Worm (Caenorhabditis elegans): ENCODE measurements around the gene col-128.

Gene col-128

ce11 chrIV:11551813-11552212 lies at the start of gene col-128:
Gene col-128, minus strand, starts transcription at chrIV:11551960.
- TF ChIP-seq ceh-13 (GFP tag; optimal IDR thresholded peaks at IDR 0.05) = no peak
- no peak for TF ChIP-seq F13C5.2 (tag; optimal IDR thresholded peaks at IDR 0.05)
- no peak for TF ChIP-seq ets-7 (tag; optimal IDR thresholded peaks at IDR 0.05)

ce11 chrIV:11599717-11600116 lies 48.0 kb upstream of the col-128 start:
- TF ChIP-seq sea-1 (GFP tag; conservative IDR thresholded peaks at IDR 0.05) (no peak), B0310.2 (tag; optimal IDR thresholded peaks at IDR 0.05) (no peak)

ce11 chrIV:11597079-11597478 lies 45.3 kb upstream of the col-128 start:
- TF ChIP-seq ceh-36 (tag; optimal IDR thresholded peaks at IDR 0.05) (no peak), ceh-13 (GFP tag; optimal IDR thresholded peaks at IDR 0.05) (no peak), ets-7 (tag; optimal IDR thresholded peaks at IDR 0.05) (no peak), scrt-1 (GFP tag; IDR thresholded peaks at IDR 0.05) (no peak), hnd-1 (tag; optimal IDR thresholded peaks at IDR 0.05) (no peak), ama-1 (optimal IDR thresholded peaks at IDR 0.05) (no peak), aly-1 (tag; optimal IDR thresholded peaks at IDR 0.05) (no peak), hmbx-1 (tag; optimal IDR thresholded peaks at IDR 0.05) (no peak), B0310.2 (tag; optimal IDR thresholded peaks at IDR 0.05) (no peak), flt-1 (GFP tag; IDR thresholded peaks at IDR 0.05) (no peak), pes-1 (GFP tag; IDR thresholded peaks at IDR 0.05) (no peak), tbx-37 (GFP tag; conservative IDR thresholded peaks at IDR 0.05) (no peak), F13C5.2 (tag; optimal IDR thresholded peaks at IDR 0.05) (no peak), tra-4 (tag; optimal IDR thresholded peaks at IDR 0.05) (no peak), hmg-4 (GFP tag; optimal IDR thresholded peaks at IDR 0.05) (no peak)

ce11 chrIV:11594191-11594673 lies 42.5 kb upstream of the col-128 start, which contains the start of gene mig-38:
Gene mig-38, plus strand, starts transcription at chrIV:11594244.
- TF ChIP-seq hmg-4 (GFP tag; optimal IDR thresholded peaks at IDR 0.05) (peak; percentile 45), ceh-36 (tag; optimal IDR thresholded peaks at IDR 0.05) (no peak), sea-1 (GFP tag; conservative IDR thresholded peaks at IDR 0.05) (peak; percentile 48; the same call in 1 of the 2 replicates)

- TF ChIP-seq aly-1 (tag; optimal IDR thresholded peaks at IDR 0.05) (no peak), tbx-37 (GFP tag; conservative IDR thresholded peaks at IDR 0.05) (no peak), scrt-1 (GFP tag; IDR thresholded peaks at IDR 0.05) (no peak), tbx-11 (GFP tag; IDR thresholded peaks at IDR 0.05) (0 out of 2 replicates have a peak, but pooled peaks have one; percentile 14), ceh-13 (GFP tag; optimal IDR thresholded peaks at IDR 0.05) (no peak), sea-1 (GFP tag; conservative IDR thresholded peaks at IDR 0.05) (no peak), ceh-36 (tag; optimal IDR thresholded peaks at IDR 0.05) (no peak), tra-4 (tag; optimal IDR thresholded peaks at IDR 0.05) (no peak), B0310.2 (tag; optimal IDR thresholded peaks at IDR 0.05) (no peak), hmg-4 (GFP tag; optimal IDR thresholded peaks at IDR 0.05) (peak; percentile 38), hmbx-1 (tag; optimal IDR thresholded peaks at IDR 0.05) (no peak), ets-7 (tag; optimal IDR thresholded peaks at IDR 0.05) (no peak), ama-1 (optimal IDR thresholded peaks at IDR 0.05) (no peak), pes-1 (GFP tag; IDR thresholded peaks at IDR 0.05) (no peak), hnd-1 (tag; optimal IDR thresholded peaks at IDR 0.05) (no peak), F13C5.2 (tag; optimal IDR thresholded peaks at IDR 0.05) (peak; percentile 64), flt-1 (GFP tag; IDR thresholded peaks at IDR 0.05) (no peak)
Observed at ce11 chrIV:11593415-11594190, 41.8 kb upstream of the col-128 start, which contains the start of gene F40F11.3. Gene F40F11.3, minus strand, starts transcription at chrIV:11594003.

- TF ChIP-seq hnd-1 (tag; optimal IDR thresholded peaks at IDR 0.05) (no peak), pes-1 (GFP tag; IDR thresholded peaks at IDR 0.05) (0 out of 2 replicates have a peak, but pooled peaks have one; percentile 28), tbx-37 (GFP tag; conservative IDR thresholded peaks at IDR 0.05) (peak; percentile 73; the same call in 1 of the 2 replicates)
Observed at ce11 chrIV:11592820-11593219, 41.1 kb upstream of the col-128 start.

- TF ChIP-seq scrt-1 (GFP tag; IDR thresholded peaks at IDR 0.05) (no peak), pes-1 (GFP tag; IDR thresholded peaks at IDR 0.05) (no peak), aly-1 (tag; optimal IDR thresholded peaks at IDR 0.05) (no peak), hnd-1 (tag; optimal IDR thresholded peaks at IDR 0.05) (no peak), tbx-37 (GFP tag; conservative IDR thresholded peaks at IDR 0.05) (no peak), sea-1 (GFP tag; conservative IDR thresholded peaks at IDR 0.05) (no peak), hmbx-1 (tag; optimal IDR thresholded peaks at IDR 0.05) (no peak), ama-1 (optimal IDR thresholded peaks at IDR 0.05) (no peak), F13C5.2 (tag; optimal IDR thresholded peaks at IDR 0.05) (no peak), hmg-4 (GFP tag; optimal IDR thresholded peaks at IDR 0.05) (no peak), tra-4 (tag; optimal IDR thresholded peaks at IDR 0.05) (no peak), tbx-11 (GFP tag; IDR thresholded peaks at IDR 0.05) (no peak)
Observed at ce11 chrIV:11592165-11592564, 40.4 kb upstream of the col-128 start, which contains the start of gene spe-36. Gene spe-36, minus strand, starts transcription at chrIV:11592265.

- TF ChIP-seq ama-1 (optimal IDR thresholded peaks at IDR 0.05) (no peak), F13C5.2 (tag; optimal IDR thresholded peaks at IDR 0.05) (no peak), ceh-13 (GFP tag; optimal IDR thresholded peaks at IDR 0.05) (no peak), scrt-1 (GFP tag; IDR thresholded peaks at IDR 0.05) (no peak), aly-1 (tag; optimal IDR thresholded peaks at IDR 0.05) (no peak), tbx-37 (GFP tag; conservative IDR thresholded peaks at IDR 0.05) (no peak), ceh-36 (tag; optimal IDR thresholded peaks at IDR 0.05) (no peak), sea-1 (GFP tag; conservative IDR thresholded peaks at IDR 0.05) (no peak), tra-4 (tag; optimal IDR thresholded peaks at IDR 0.05) (no peak), flt-1 (GFP tag; IDR thresholded peaks at IDR 0.05) (no peak), hmg-4 (GFP tag; optimal IDR thresholded peaks at IDR 0.05) (no peak), hnd-1 (tag; optimal IDR thresholded peaks at IDR 0.05) (no peak), hmbx-1 (tag; optimal IDR thresholded peaks at IDR 0.05) (no peak)
Observed at ce11 chrIV:11586484-11586883, 34.7 kb upstream of the col-128 start.

All from whole organism, early embryonic.